Fruit fly (Drosophila melanogaster): ENCODE measurements around the gene MtnB.

DNA sequence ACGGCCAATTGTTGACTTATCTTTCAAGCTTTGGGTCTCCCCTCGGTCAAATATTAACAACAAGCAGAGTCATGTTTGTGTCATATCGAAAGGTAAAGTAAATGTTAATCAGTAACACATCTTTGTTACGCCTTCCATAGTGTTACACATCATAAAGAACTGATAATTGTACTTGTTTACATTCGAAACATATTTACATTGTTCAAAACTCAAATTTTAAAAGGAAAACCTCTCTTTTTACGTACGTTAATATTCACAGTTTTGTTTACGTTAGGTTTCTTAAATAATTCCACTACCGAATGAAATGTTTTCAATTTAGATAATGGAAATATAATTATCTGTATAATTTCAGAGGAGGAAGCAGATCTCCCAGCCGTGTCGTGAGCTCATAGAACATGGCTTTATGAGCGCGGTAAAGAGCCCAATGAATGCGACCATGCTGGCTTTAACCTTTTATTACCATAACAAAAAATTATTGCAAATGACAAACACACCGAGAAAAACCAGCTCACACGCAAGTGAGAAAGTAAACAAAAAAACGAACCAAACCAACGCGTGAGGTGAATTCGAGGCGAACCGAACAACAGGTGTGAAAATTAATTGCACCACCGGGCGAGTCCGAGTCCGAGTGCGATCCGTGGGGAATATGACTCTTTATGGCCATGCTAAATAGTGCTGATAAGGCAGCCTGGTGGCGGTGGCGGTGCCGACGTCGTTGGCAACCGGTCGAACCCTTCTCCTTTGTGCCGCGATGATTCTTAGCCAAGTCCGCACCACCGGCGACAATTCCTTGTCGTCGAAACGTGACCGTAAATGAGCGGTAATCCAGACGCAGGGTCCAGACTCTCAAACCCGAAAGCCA, 39.0 kb upstream of the MtnB start:
- TF ChIP-seq CG9948 (tag; optimal IDR thresholded peaks at IDR 0.05) (no peak), CG17806 (tag; optimal IDR thresholded peaks at IDR 0.05) (no peak), EcR (GFP tag; optimal IDR thresholded peaks at IDR 0.05) (no peak), CG12605 (GFP tag; IDR thresholded peaks at IDR 0.05) (no peak), Snoo (tag; optimal IDR thresholded peaks at IDR 0.05) (no peak), rn (GFP tag; IDR thresholded peaks at IDR 0.05) (no peak), CG32121 (GFP tag; IDR thresholded peaks at IDR 0.05) (no peak)

All from whole organism, pupa.